Fruit fly (Drosophila melanogaster) whole organism, embryonic: Measurements from ENCODE around the gene CG13461.

Experiments used
- Ada2b ChIP-seq: fragments of 200-800 bp; sonication (Bioruptor generic); IDR thresholded peaks from 2 replicates; pipeline ENCODE4 v1.3.6; 2022; ENCODE audit warnings: missing biosample characterization, missing genetic modification characterization
- CG10274 ChIP-seq: fragments of 200-800 bp; sonication (Bioruptor generic); optimal IDR thresholded peaks from 3 replicates; lab custom pipeline; 2017; ENCODE audit warnings: missing biosample characterization, mild to moderate bottlenecking, missing genetic modification characterization
- CG10431 ChIP-seq: fragments of 200-800 bp; sonication (Bioruptor generic); optimal IDR thresholded peaks from 3 replicates; lab custom pipeline; 2018; ENCODE audit warnings: missing biosample characterization, mild to moderate bottlenecking, missing genetic modification characterization
- CG12391 ChIP-seq: fragments of 200-800 bp; sonication (Bioruptor generic); optimal IDR thresholded peaks from 3 replicates; lab custom pipeline; 2018; ENCODE audit warnings: missing biosample characterization, mild to moderate bottlenecking, missing genetic modification characterization, moderate library complexity
- CG12744 ChIP-seq: fragments of 200-800 bp; sonication (Bioruptor generic); optimal IDR thresholded peaks from 2 replicates; lab custom pipeline; 2016; ENCODE audit warnings: missing biosample characterization, missing genetic modification characterization
- CG16779 ChIP-seq: fragments of 200-800 bp; sonication (Bioruptor generic); IDR thresholded peaks from 2 replicates; pipeline ENCODE4 v1.3.6; 2022; ENCODE audit warnings: missing biosample characterization, missing genetic modification characterization
- CG16813 ChIP-seq: fragments of 200-800 bp; sonication (Bioruptor generic); IDR thresholded peaks from 3 replicates; pipeline ENCODE4 v1.3.6; 2022; ENCODE audit warnings: missing biosample characterization, missing genetic modification characterization; ENCODE audit not compliant: partially characterized antibody
- CG17385 ChIP-seq: fragments of 200-800 bp; sonication (Bioruptor generic); optimal IDR thresholded peaks from 3 replicates; lab custom pipeline; 2018; ENCODE audit warnings: missing biosample characterization, mild to moderate bottlenecking, missing genetic modification characterization
- CG2116 ChIP-seq: fragments of 200-800 bp; sonication (Bioruptor generic); optimal IDR thresholded peaks from 3 replicates; lab custom pipeline; 2018; ENCODE audit warnings: missing biosample characterization, mild to moderate bottlenecking, missing genetic modification characterization
- CG2678 ChIP-seq: fragments of 200-800 bp; sonication (Bioruptor generic); optimal IDR thresholded peaks from 3 replicates; lab custom pipeline; 2019; ENCODE audit warnings: missing biosample characterization, mild to moderate bottlenecking, missing genetic modification characterization, moderate library complexity
- CG3838 ChIP-seq: fragments of 200-800 bp; sonication (Bioruptor generic); optimal IDR thresholded peaks from 3 replicates; lab custom pipeline; 2016; ENCODE audit warnings: missing biosample characterization, missing genetic modification characterization
- CG3847 ChIP-seq: fragments of 200-800 bp; sonication (Bioruptor generic); IDR thresholded peaks from 2 replicates; pipeline ENCODE4 v1.3.6; 2022; ENCODE audit warnings: missing biosample characterization, missing genetic modification characterization
- CG4282 ChIP-seq: fragments of 200-800 bp; sonication (Bioruptor generic); optimal IDR thresholded peaks from 2 replicates; lab custom pipeline; 2016; ENCODE audit warnings: missing biosample characterization, missing genetic modification characterization
- CG4820 ChIP-seq: fragments of 200-800 bp; sonication (Bioruptor generic); optimal IDR thresholded peaks from 3 replicates; lab custom pipeline; 2016; ENCODE audit warnings: missing biosample characterization, missing genetic modification characterization
- CG5953 ChIP-seq: fragments of 200-800 bp; sonication (Bioruptor generic); IDR thresholded peaks from 2 replicates; pipeline ENCODE4 v1.3.6; 2022; ENCODE audit warnings: missing biosample characterization, missing genetic modification characterization
- CG6254 ChIP-seq: fragments of 200-800 bp; sonication (Bioruptor generic); optimal IDR thresholded peaks from 3 replicates; lab custom pipeline; 2017; ENCODE audit warnings: mild to moderate bottlenecking, missing biosample characterization, missing genetic modification reagents, missing genetic modification characterization
- CG7372 ChIP-seq: fragments of 200-800 bp; sonication (Bioruptor generic); IDR thresholded peaks from 2 replicates; pipeline ENCODE4 v1.3.6; 2022; ENCODE audit warnings: missing biosample characterization, missing genetic modification characterization
- CG9876 ChIP-seq: fragments of 200-800 bp; sonication (Bioruptor generic); optimal IDR thresholded peaks from 2 replicates; lab custom pipeline; 2016; ENCODE audit warnings: missing biosample characterization, missing genetic modification characterization
- Chrac-16 ChIP-seq: fragments of 200-800 bp; sonication (Bioruptor generic); optimal IDR thresholded peaks from 3 replicates; lab custom pipeline; 2016; ENCODE audit warnings: missing biosample characterization, missing genetic modification characterization
- CkIIα-i1 ChIP-seq: fragments of 200-800 bp; sonication (Bioruptor generic); IDR thresholded peaks from 2 replicates; pipeline ENCODE4 v1.3.6; 2022; ENCODE audit warnings: missing biosample characterization, missing genetic modification characterization
- Dad ChIP-seq: fragments of 200-800 bp; sonication (Bioruptor generic); optimal IDR thresholded peaks from 3 replicates; lab custom pipeline; 2016; ENCODE audit warnings: missing biosample characterization, missing genetic modification characterization
- GATAe ChIP-seq: fragments of 200-800 bp; sonication (Bioruptor generic); conservative IDR thresholded peaks from 2 replicates; pipeline ENCODE4 v1.3.6; 2022; ENCODE audit warnings: missing biosample characterization, missing genetic modification characterization
- Hey ChIP-seq: fragments of 200-800 bp; sonication (Bioruptor generic); optimal IDR thresholded peaks from 3 replicates; lab custom pipeline; 2018; ENCODE audit warnings: missing biosample characterization, mild to moderate bottlenecking, missing genetic modification characterization
- HmgZ ChIP-seq: fragments of 200-800 bp; sonication (Bioruptor generic); optimal IDR thresholded peaks from 2 replicates; lab custom pipeline; 2018; ENCODE audit warnings: missing biosample characterization, mild to moderate bottlenecking, missing genetic modification characterization
- Hr51 ChIP-seq, 2 experiments: fragments of 200-800 bp; sonication (Bioruptor generic); optimal IDR thresholded peaks; 2 replicates in 1 of 2; 3 replicates in 1 of 2; lab custom pipeline; 2016 to 2018; ENCODE audit warnings: missing biosample characterization in 2 of 2, missing genetic modification characterization in 2 of 2, mild to moderate bottlenecking in 1 of 2, moderate library complexity in 1 of 2
- Lim3 ChIP-seq: fragments of 200-800 bp; sonication (Bioruptor generic); IDR thresholded peaks from 2 replicates; pipeline ENCODE4 v1.3.6; 2022; ENCODE audit warnings: missing biosample characterization, missing genetic modification characterization
- MTF-1 ChIP-seq: fragments of 200-800 bp; sonication (Bioruptor generic); optimal IDR thresholded peaks from 2 replicates; lab custom pipeline; 2018; ENCODE audit warnings: missing biosample characterization, mild to moderate bottlenecking, missing genetic modification characterization, borderline replicate concordance
- PHDP ChIP-seq: fragments of 200-800 bp; sonication (Bioruptor generic); optimal IDR thresholded peaks from 3 replicates; lab custom pipeline; 2018; ENCODE audit warnings: missing biosample characterization, mild to moderate bottlenecking, missing genetic modification characterization, moderate library complexity
- Sox102F ChIP-seq: fragments of 200-800 bp; sonication (Bioruptor generic); optimal IDR thresholded peaks from 2 replicates; lab custom pipeline; 2018; ENCODE audit warnings: missing biosample characterization, mild to moderate bottlenecking, missing genetic modification characterization, moderate library complexity
- Spps ChIP-seq: fragments of 200-800 bp; sonication (Bioruptor generic); optimal IDR thresholded peaks from 2 replicates; lab custom pipeline; 2018; ENCODE audit warnings: missing biosample characterization, mild to moderate bottlenecking, missing genetic modification characterization
- Sry-β ChIP-seq: fragments of 200-800 bp; sonication (Bioruptor generic); optimal IDR thresholded peaks from 2 replicates; lab custom pipeline; 2018; ENCODE audit warnings: missing biosample characterization, mild to moderate bottlenecking, missing genetic modification characterization, moderate library complexity
- Stat92E ChIP-seq, 3 experiments: fragments of >200 bp in 2 of 3; fragments of 200-800 bp in 1 of 3; sonication (Bioruptor generic) in 1 of 3; optimal IDR thresholded peaks; 2 replicates each; lab custom pipeline; 2017 to 2019; ENCODE audit warnings: missing biosample characterization in 3 of 3, missing genetic modification characterization in 3 of 3, mild to moderate bottlenecking in 1 of 3, moderate library complexity in 1 of 3
- aop ChIP-seq: fragments of 200-800 bp; sonication (Bioruptor generic); IDR thresholded peaks from 2 replicates; pipeline ENCODE4 v1.3.6; 2022; ENCODE audit warnings: missing biosample characterization, missing genetic modification characterization
- bsh ChIP-seq, 2 experiments: fragments of 200-800 bp; sonication (Bioruptor generic); optimal IDR thresholded peaks; 2 replicates each; lab custom pipeline; 2017 to 2018; ENCODE audit warnings: mild to moderate bottlenecking in 2 of 2, missing biosample characterization in 2 of 2, missing genetic modification characterization in 2 of 2, moderate library complexity in 1 of 2
- ems ChIP-seq: fragments of 200-800 bp; sonication (Bioruptor generic); optimal IDR thresholded peaks from 3 replicates; lab custom pipeline; 2016; ENCODE audit warnings: missing biosample characterization, missing genetic modification characterization
- en ChIP-seq: fragments of 200-800 bp; sonication (Bioruptor generic); optimal IDR thresholded peaks from 2 replicates; lab custom pipeline; 2016; ENCODE audit warnings: missing biosample characterization, missing genetic modification characterization
- ewg ChIP-seq: fragments of 200-800 bp; sonication (Bioruptor generic); optimal IDR thresholded peaks from 3 replicates; lab custom pipeline; 2017; ENCODE audit warnings: mild to moderate bottlenecking, missing biosample characterization, missing genetic modification reagents, missing genetic modification characterization
- exex ChIP-seq: fragments of 200-800 bp; sonication (Bioruptor generic); optimal IDR thresholded peaks from 4 replicates; lab custom pipeline; 2018; ENCODE audit warnings: missing biosample characterization, mild to moderate bottlenecking, missing genetic modification characterization, moderate library complexity
- gem ChIP-seq: fragments of 200-800 bp; sonication (Bioruptor generic); optimal IDR thresholded peaks from 2 replicates; lab custom pipeline; 2019; ENCODE audit warnings: missing biosample characterization, mild to moderate bottlenecking, missing genetic modification characterization, moderate library complexity
- her ChIP-seq: fragments of 200-800 bp; sonication (Bioruptor generic); optimal IDR thresholded peaks from 2 replicates; lab custom pipeline; 2016; ENCODE audit warnings: missing biosample characterization, missing genetic modification characterization
- hkb ChIP-seq, 2 experiments: fragments of 200-800 bp in 1 of 2; fragments of >200 bp in 1 of 2; sonication (Bioruptor generic) in 1 of 2; IDR thresholded peaks in 1 of 2; optimal IDR thresholded peaks in 1 of 2; 2 replicates each; pipeline versions ENCODE4 v1.3.6 to Lab custom; 2017 to 2022; ENCODE audit warnings: missing biosample characterization in 1 of 2, missing genetic modification characterization in 1 of 2
- hth ChIP-seq: fragments of >200 bp; optimal IDR thresholded peaks from 2 replicates; lab custom pipeline; 2017; ENCODE audit warnings: inconsistent platforms
- ind ChIP-seq: fragments of 200-800 bp; sonication (Bioruptor generic); optimal IDR thresholded peaks from 3 replicates; lab custom pipeline; 2016; ENCODE audit warnings: missing biosample characterization, missing genetic modification characterization
- insv ChIP-seq, 2 experiments: fragments of 200-800 bp; sonication (Bioruptor generic); optimal IDR thresholded peaks; 3 replicates each; lab custom pipeline; 2016 to 2018; ENCODE audit warnings: missing biosample characterization in 2 of 2, missing genetic modification characterization in 2 of 2
- kah ChIP-seq: fragments of 200-800 bp; sonication (Bioruptor generic); optimal IDR thresholded peaks from 2 replicates; lab custom pipeline; 2018; ENCODE audit warnings: missing biosample characterization, mild to moderate bottlenecking, missing genetic modification characterization
- lmd ChIP-seq: fragments of 200-800 bp; sonication (Bioruptor generic); IDR thresholded peaks from 2 replicates; pipeline ENCODE4 v1.3.6; 2022; ENCODE audit warnings: missing biosample characterization, missing genetic modification characterization
- luna ChIP-seq: fragments of 200-800 bp; sonication (Bioruptor generic); optimal IDR thresholded peaks from 2 replicates; lab custom pipeline; 2016; ENCODE audit warnings: missing biosample characterization, missing genetic modification characterization
- repo ChIP-seq: fragments of 200-800 bp; sonication (Bioruptor generic); optimal IDR thresholded peaks from 2 replicates; lab custom pipeline; 2016; ENCODE audit warnings: missing biosample characterization, missing genetic modification characterization
- scrt ChIP-seq: fragments of 200-800 bp; sonication (Bioruptor generic); optimal IDR thresholded peaks from 2 replicates; lab custom pipeline; 2018; ENCODE audit warnings: missing biosample characterization, mild to moderate bottlenecking, missing genetic modification characterization, moderate library complexity

Gene CG13461

dm6 chr3L:15094589-15095288 is 42.4 kb upstream of the CG13461 start, which contains the start of the genes sstn, Plp and GlyRS (continued):
- TF ChIP-seq CG17385 (GFP tag; lab: Kevin White, UChicago): peak; percentile 27
- TF ChIP-seq CkIIα-i1 (GFP tag; lab: Robert Waterston, UW): no peak
- peak; percentile 65 for TF ChIP-seq CG12391 (tag; lab: Kevin White, UChicago)
- TF ChIP-seq ems: no peak
- TF ChIP-seq GATAe (GFP tag; lab: Robert Waterston, UW): no peak
- no peak for TF ChIP-seq Lim3 (GFP tag; lab: Robert Waterston, UW)
- TF ChIP-seq CG3838 (GFP tag; lab: Kevin White, UChicago): no peak
- no peak for TF ChIP-seq CG9876 (GFP tag; lab: Kevin White, UChicago)
- no peak for TF ChIP-seq lmd (GFP tag; lab: Robert Waterston, UW)
- TF ChIP-seq CG2678 (tag; lab: Kevin White, UChicago): peak; percentile 61
- peak; percentile 21 for TF ChIP-seq exex
- peak; percentile 18 for TF ChIP-seq ewg (GFP tag; lab: Kevin White, UChicago)
- no peak for TF ChIP-seq CG3847
- TF ChIP-seq CG12744: no peak
- TF ChIP-seq PHDP: peak; percentile 10
- TF ChIP-seq en (GFP tag; lab: Kevin White, UChicago): no peak
- TF ChIP-seq CG16813 (GFP tag; lab: Robert Waterston, UW): no peak
- no peak for TF ChIP-seq CG7372
- TF ChIP-seq bsh (GFP tag; optimal IDR thresholded peaks at IDR 0.05; lab: Kevin White, UChicago): peak in 1 of 2 experiments; percentile 19
- no peak for TF ChIP-seq Sox102F (GFP tag; lab: Kevin White, UChicago)
- TF ChIP-seq aop (GFP tag; lab: Robert Waterston, UW): no peak
- TF ChIP-seq Ada2b (GFP tag; lab: Robert Waterston, UW): no peak
- TF ChIP-seq repo (GFP tag; lab: Kevin White, UChicago): no peak
- TF ChIP-seq CG4820 (GFP tag; lab: Kevin White, UChicago): peak; percentile 28
- TF ChIP-seq gem (tag; lab: Kevin White, UChicago): peak; percentile 59
- no peak for TF ChIP-seq Dad (GFP tag; lab: Kevin White, UChicago)
- TF ChIP-seq luna (GFP tag; lab: Kevin White, UChicago): no peak
- TF ChIP-seq Stat92E (GFP tag; optimal IDR thresholded peaks at IDR 0.05; lab: Kevin White, UChicago): no peak
- TF ChIP-seq CG4282 (GFP tag; lab: Kevin White, UChicago): no peak
- no peak for TF ChIP-seq CG10274
- no peak for TF ChIP-seq her (GFP tag; lab: Kevin White, UChicago)
- peak; percentile 95 for TF ChIP-seq Sry-β (GFP tag; lab: Kevin White, UChicago)
- TF ChIP-seq CG2116 (GFP tag; lab: Kevin White, UChicago): peak; percentile 58
- TF ChIP-seq Chrac-16: peak; percentile 38
- TF ChIP-seq HmgZ: peak; percentile 7
- TF ChIP-seq CG10431 (GFP tag; lab: Kevin White, UChicago): peak; percentile 7
- peak; percentile 48 for TF ChIP-seq ind
- TF ChIP-seq Hr51 (GFP tag; optimal IDR thresholded peaks at IDR 0.05; lab: Kevin White, UChicago): peak in 1 of 2 experiments; percentile 30
- no peak for TF ChIP-seq kah (GFP tag; lab: Kevin White, UChicago)
- peak in 1 of 2 experiments; percentile 8 for TF ChIP-seq insv (GFP tag; optimal IDR thresholded peaks at IDR 0.05; lab: Kevin White, UChicago)
- TF ChIP-seq CG5953 (GFP tag; lab: Robert Waterston, UW): no peak
- TF ChIP-seq CG16779 (GFP tag; lab: Robert Waterston, UW): no peak
- TF ChIP-seq Spps (tag; lab: Kevin White, UChicago): no peak
- no peak for TF ChIP-seq CG6254
- no peak for TF ChIP-seq Hey (tag; lab: Kevin White, UChicago)
- TF ChIP-seq scrt (GFP tag; lab: Kevin White, UChicago): no peak
- TF ChIP-seq hkb (optimal IDR thresholded peaks at IDR 0.05; lab: Kevin White, UChicago): no peak
- no peak for TF ChIP-seq hkb (GFP tag; IDR thresholded peaks at IDR 0.05; lab: Robert Waterston, UW)
- TF ChIP-seq MTF-1: no peak
- TF ChIP-seq hth (lab: Kevin White, UChicago): no peak
